Fruit fly (Drosophila melanogaster) whole organism, embryonic: ENCODE results near the gene Moca-cyp.

Experiments used
- Ada2b ChIP-seq: fragments of 200-800 bp; sonication (Bioruptor generic); IDR thresholded peaks from 2 replicates; pipeline ENCODE4 v1.3.6; 2022; ENCODE audit warnings: missing biosample characterization, missing genetic modification characterization
- Aef1 ChIP-seq: fragments of 200-800 bp; sonication (Bioruptor generic); IDR thresholded peaks from 3 replicates; pipeline ENCODE4 v1.3.6; 2022; ENCODE audit warnings: missing biosample characterization, missing genetic modification characterization
- Atf-2 ChIP-seq: fragments of 200-800 bp; sonication (Bioruptor generic); optimal IDR thresholded peaks from 2 replicates; lab custom pipeline; 2016; ENCODE audit warnings: missing biosample characterization, missing genetic modification characterization
- Bteb2 ChIP-seq: fragments of 200-800 bp; sonication (Bioruptor generic); optimal IDR thresholded peaks from 2 replicates; lab custom pipeline; 2016; ENCODE audit warnings: missing biosample characterization, missing genetic modification characterization
- CG10565 ChIP-seq: fragments of 200-800 bp; sonication (Bioruptor generic); optimal IDR thresholded peaks from 3 replicates; lab custom pipeline; 2016; ENCODE audit warnings: missing biosample characterization, mild to moderate bottlenecking, missing genetic modification characterization
- CG12236 ChIP-seq: fragments of 200-800 bp; sonication (Bioruptor generic); optimal IDR thresholded peaks from 2 replicates; lab custom pipeline; 2016; ENCODE audit warnings: missing biosample characterization, missing genetic modification characterization
- CG13287 ChIP-seq: fragments of 200-800 bp; sonication (Bioruptor generic); IDR thresholded peaks from 2 replicates; pipeline ENCODE4 v1.3.6; 2022; ENCODE audit warnings: missing biosample characterization, missing genetic modification characterization; ENCODE audit not compliant: partially characterized antibody
- CG15073 ChIP-seq: fragments of 200-800 bp; sonication (Bioruptor generic); optimal IDR thresholded peaks from 2 replicates; lab custom pipeline; 2016; ENCODE audit warnings: missing biosample characterization, missing genetic modification characterization
- CG16779 ChIP-seq: fragments of 200-800 bp; sonication (Bioruptor generic); IDR thresholded peaks from 2 replicates; pipeline ENCODE4 v1.3.6; 2022; ENCODE audit warnings: missing biosample characterization, missing genetic modification characterization
- CG17361 ChIP-seq: fragments of 200-800 bp; sonication (Bioruptor generic); IDR thresholded peaks from 3 replicates; pipeline ENCODE4 v1.3.6; 2022; ENCODE audit warnings: missing biosample characterization, missing genetic modification characterization
- CG18476 ChIP-seq: fragments of 200-800 bp; sonication (Bioruptor generic); optimal IDR thresholded peaks from 2 replicates; lab custom pipeline; 2016; ENCODE audit warnings: missing biosample characterization, mild to moderate bottlenecking, missing genetic modification characterization
- CG30020 ChIP-seq: fragments of 200-800 bp; optimal IDR thresholded peaks from 2 replicates; lab custom pipeline; 2019; ENCODE audit warnings: missing biosample characterization, mild to moderate bottlenecking, missing genetic modification characterization, moderate library complexity
- CG30431 ChIP-seq: fragments of 200-800 bp; sonication (Bioruptor generic); optimal IDR thresholded peaks from 2 replicates; lab custom pipeline; 2017; ENCODE audit warnings: missing biosample characterization, missing genetic modification characterization
- CG43689 ChIP-seq: fragments of 200-800 bp; sonication (Bioruptor generic); IDR thresholded peaks from 2 replicates; pipeline ENCODE4 v1.3.6; 2022; ENCODE audit warnings: missing biosample characterization, missing genetic modification characterization
- CG4617 ChIP-seq: fragments of 200-800 bp; sonication (Bioruptor generic); optimal IDR thresholded peaks from 3 replicates; lab custom pipeline; 2016; ENCODE audit warnings: missing biosample characterization, missing genetic modification characterization, borderline replicate concordance
- CG4820 ChIP-seq: fragments of 200-800 bp; sonication (Bioruptor generic); optimal IDR thresholded peaks from 3 replicates; lab custom pipeline; 2016; ENCODE audit warnings: missing biosample characterization, missing genetic modification characterization
- CG6175 ChIP-seq: fragments of 200-800 bp; sonication (Bioruptor generic); IDR thresholded peaks from 3 replicates; pipeline ENCODE4 v1.3.6; 2022; ENCODE audit warnings: missing biosample characterization, missing genetic modification characterization
- CG6254 ChIP-seq: fragments of 200-800 bp; sonication (Bioruptor generic); optimal IDR thresholded peaks from 3 replicates; lab custom pipeline; 2017; ENCODE audit warnings: mild to moderate bottlenecking, missing biosample characterization, missing genetic modification reagents, missing genetic modification characterization
- CG6689 ChIP-seq: fragments of 200-800 bp; sonication (Bioruptor generic); IDR thresholded peaks from 2 replicates; pipeline ENCODE4 v1.3.6; 2022; ENCODE audit warnings: missing biosample characterization, missing genetic modification characterization
- CG7839 ChIP-seq: fragments of 200-800 bp; sonication (Bioruptor generic); optimal IDR thresholded peaks from 3 replicates; lab custom pipeline; 2018; ENCODE audit warnings: missing biosample characterization, mild to moderate bottlenecking, missing genetic modification characterization, moderate library complexity
- CG8089 ChIP-seq: fragments of 200-800 bp; sonication (Bioruptor generic); optimal IDR thresholded peaks from 3 replicates; lab custom pipeline; 2016; ENCODE audit warnings: missing biosample characterization, missing genetic modification characterization
- CG8765 ChIP-seq: fragments of 200-800 bp; sonication (Bioruptor generic); IDR thresholded peaks from 2 replicates; pipeline ENCODE4 v1.3.6; 2022; ENCODE audit warnings: missing biosample characterization, missing genetic modification characterization
- CG9609 ChIP-seq: fragments of 200-800 bp; sonication (Bioruptor generic); optimal IDR thresholded peaks from 3 replicates; lab custom pipeline; 2016; ENCODE audit warnings: missing biosample characterization, missing genetic modification characterization
- Deaf1 ChIP-seq: fragments of 200-800 bp; optimal IDR thresholded peaks from 3 replicates; lab custom pipeline; 2019; ENCODE audit warnings: missing biosample characterization, mild to moderate bottlenecking, missing genetic modification characterization, moderate library complexity
- Dfd ChIP-seq, 2 experiments: fragments of >200 bp; optimal IDR thresholded peaks; 2 replicates each; lab custom pipeline; 2017; ENCODE audit warnings: missing biosample characterization in 2 of 2, missing genetic modification characterization in 2 of 2
- Dip3 ChIP-seq: fragments of 200-800 bp; sonication (Bioruptor generic); optimal IDR thresholded peaks from 3 replicates; lab custom pipeline; 2016; ENCODE audit warnings: missing biosample characterization, missing genetic modification characterization
- Elba2 ChIP-seq: fragments of 200-800 bp; sonication (Bioruptor generic); optimal IDR thresholded peaks from 3 replicates; lab custom pipeline; 2016; ENCODE audit warnings: missing biosample characterization, missing genetic modification characterization
- H2.0 ChIP-seq: fragments of 200-800 bp; sonication (Bioruptor generic); IDR thresholded peaks from 2 replicates; pipeline ENCODE4 v1.3.6; 2022; ENCODE audit warnings: missing biosample characterization, missing genetic modification characterization
- Lim3 ChIP-seq: fragments of 200-800 bp; sonication (Bioruptor generic); IDR thresholded peaks from 2 replicates; pipeline ENCODE4 v1.3.6; 2022; ENCODE audit warnings: missing biosample characterization, missing genetic modification characterization
- Nf-YC ChIP-seq: fragments of 200-800 bp; optimal IDR thresholded peaks from 3 replicates; lab custom pipeline; 2019; ENCODE audit warnings: missing biosample characterization, mild to moderate bottlenecking, missing genetic modification characterization, moderate library complexity
- ab ChIP-seq: fragments of 200-800 bp; sonication (Bioruptor generic); optimal IDR thresholded peaks from 2 replicates; lab custom pipeline; 2016; ENCODE audit warnings: missing biosample characterization, missing genetic modification characterization
- bbx ChIP-seq: fragments of 200-800 bp; sonication (Bioruptor generic); IDR thresholded peaks from 2 replicates; pipeline ENCODE4 v1.3.6; 2022; ENCODE audit warnings: missing biosample characterization, missing genetic modification characterization; ENCODE audit not compliant: partially characterized antibody
- bowl ChIP-seq: fragments of 200-800 bp; sonication (Bioruptor generic); IDR thresholded peaks from 2 replicates; pipeline ENCODE4 v1.3.6; 2022; ENCODE audit warnings: missing biosample characterization, missing genetic modification characterization
- cad ChIP-seq: fragments of >200 bp; optimal IDR thresholded peaks from 2 replicates; lab custom pipeline; 2017; ENCODE audit warnings: missing biosample characterization, missing genetic modification characterization
- dmrt99B ChIP-seq: fragments of 200-800 bp; sonication (Bioruptor generic); optimal IDR thresholded peaks from 2 replicates; lab custom pipeline; 2018; ENCODE audit warnings: missing biosample characterization, mild to moderate bottlenecking, missing genetic modification characterization, moderate library complexity
- emc ChIP-seq: fragments of 200-800 bp; sonication (Bioruptor generic); optimal IDR thresholded peaks from 2 replicates; lab custom pipeline; 2016; ENCODE audit warnings: missing biosample characterization, missing genetic modification characterization
- eyg ChIP-seq: fragments of 200-800 bp; sonication (Bioruptor generic); optimal IDR thresholded peaks from 3 replicates; lab custom pipeline; 2016; ENCODE audit warnings: missing biosample characterization, missing genetic modification characterization
- h ChIP-seq: fragments of >200 bp; optimal IDR thresholded peaks from 2 replicates; lab custom pipeline; 2017
- hb ChIP-seq: fragments of 200-800 bp; sonication (Bioruptor generic); IDR thresholded peaks from 3 replicates; pipeline ENCODE4 v1.3.6; 2022; ENCODE audit warnings: missing biosample characterization, missing genetic modification characterization; ENCODE audit not compliant: partially characterized antibody
- ken ChIP-seq: fragments of 200-800 bp; sonication (Bioruptor generic); IDR thresholded peaks from 3 replicates; pipeline ENCODE4 v1.3.6; 2022; ENCODE audit warnings: missing biosample characterization, missing genetic modification characterization
- pb ChIP-seq: fragments of 200-800 bp; sonication (Bioruptor generic); optimal IDR thresholded peaks from 3 replicates; lab custom pipeline; 2016; ENCODE audit warnings: missing biosample characterization, missing genetic modification characterization
- phol ChIP-seq: fragments of 200-800 bp; sonication (Bioruptor generic); optimal IDR thresholded peaks from 3 replicates; lab custom pipeline; 2018; ENCODE audit warnings: missing biosample characterization, mild to moderate bottlenecking, missing genetic modification characterization, moderate library complexity
- run ChIP-seq: fragments of 200-800 bp; sonication (Bioruptor generic); optimal IDR thresholded peaks from 3 replicates; lab custom pipeline; 2018; ENCODE audit warnings: missing biosample characterization, mild to moderate bottlenecking, missing genetic modification characterization
- shn ChIP-seq: fragments of 200-800 bp; sonication (Bioruptor generic); optimal IDR thresholded peaks from 3 replicates; lab custom pipeline; 2016; ENCODE audit warnings: missing biosample characterization, missing genetic modification characterization
- sim ChIP-seq: fragments of 200-800 bp; sonication (Bioruptor generic); IDR thresholded peaks from 2 replicates; pipeline ENCODE4 v1.3.6; 2022; ENCODE audit warnings: missing biosample characterization, missing genetic modification characterization
- sisA ChIP-seq: fragments of 200-800 bp; sonication (Bioruptor generic); IDR thresholded peaks from 2 replicates; pipeline ENCODE4 v1.3.6; 2022; ENCODE audit warnings: missing biosample characterization, missing genetic modification characterization
- slbo ChIP-seq: fragments of 200-800 bp; sonication (Bioruptor generic); IDR thresholded peaks from 2 replicates; pipeline ENCODE4 v1.3.6; 2022; ENCODE audit warnings: missing biosample characterization, missing genetic modification characterization
- sob ChIP-seq: fragments of 200-800 bp; sonication (Bioruptor generic); IDR thresholded peaks from 2 replicates; pipeline ENCODE4 v1.3.6; 2022; ENCODE audit warnings: missing biosample characterization, missing genetic modification characterization
- tap ChIP-seq: fragments of 200-800 bp; optimal IDR thresholded peaks from 3 replicates; lab custom pipeline; 2019; ENCODE audit warnings: missing biosample characterization, mild to moderate bottlenecking, missing genetic modification characterization, moderate library complexity
- vnd ChIP-seq: fragments of 200-800 bp; sonication (Bioruptor generic); IDR thresholded peaks from 3 replicates; pipeline ENCODE4 v1.3.6; 2022; ENCODE audit warnings: missing biosample characterization, missing genetic modification characterization; ENCODE audit not compliant: partially characterized antibody
- wor ChIP-seq: fragments of 200-800 bp; sonication (Bioruptor generic); IDR thresholded peaks from 2 replicates; pipeline ENCODE4 v1.3.6; 2022; ENCODE audit warnings: missing biosample characterization, missing genetic modification characterization

Moca-cyp gene

dm6 chr3R:28328780-28329546 is 11.2 kb upstream of the Moca-cyp start (continued):
- TF ChIP-seq CG6175 (GFP tag; lab: Robert Waterston, UW) (peak; percentile 42; the same call in 2 of the 3 replicates), run (tag; lab: Kevin White, UChicago) (no peak), ab (peak; percentile 37), CG17361 (peak; percentile 49), dmrt99B (tag; lab: Kevin White, UChicago) (peak; percentile 34), sisA (GFP tag; lab: Robert Waterston, UW) (peak; percentile 57), CG10565 (GFP tag; lab: Kevin White, UChicago) (peak; percentile 28), eyg (GFP tag; lab: Kevin White, UChicago) (peak; percentile 74), h (lab: Kevin White, UChicago) (no peak), Aef1 (GFP tag; lab: Robert Waterston, UW) (peak; percentile 66), tap (tag; lab: Kevin White, UChicago) (peak; percentile 14), bbx (no peak), CG7839 (tag; lab: Kevin White, UChicago) (peak; percentile 64), CG6254 (GFP tag; lab: Kevin White, UChicago) (peak; percentile 17), CG30431 (GFP tag; lab: Kevin White, UChicago) (peak; percentile 15), CG18476 (peak; percentile 62), slbo (GFP tag; lab: Robert Waterston, UW) (peak; percentile 89), CG12236 (GFP tag; lab: Kevin White, UChicago) (peak; percentile 81), Atf-2 (peak; percentile 60), sob (GFP tag; lab: Robert Waterston, UW) (peak; percentile 69), Bteb2 (GFP tag; lab: Kevin White, UChicago) (peak; percentile 68), CG30020 (tag; lab: Kevin White, UChicago) (no peak), vnd (GFP tag; lab: Robert Waterston, UW) (no peak), CG8089 (GFP tag; lab: Kevin White, UChicago) (peak; percentile 74), CG4820 (peak; percentile 58), CG15073 (GFP tag; lab: Kevin White, UChicago) (peak; percentile 32), ken (GFP tag; lab: Robert Waterston, UW) (peak; percentile 70), Dfd (GFP tag; optimal IDR thresholded peaks at IDR 0.05; lab: Kevin White, UChicago) (no peak), CG43689 (GFP tag; lab: Robert Waterston, UW) (0 out of 2 replicates have a peak, but pooled peaks have one; percentile 28), shn (GFP tag; lab: Kevin White, UChicago) (peak; percentile 50), cad (GFP tag; lab: Kevin White, UChicago) (no peak), pb (GFP tag; lab: Kevin White, UChicago) (no peak), CG4617 (GFP tag; lab: Kevin White, UChicago) (no peak), H2.0 (GFP tag; lab: Robert Waterston, UW) (peak; percentile 55), hb (no peak), CG9609 (GFP tag; lab: Kevin White, UChicago) (peak; percentile 45), CG16779 (GFP tag; lab: Robert Waterston, UW) (peak; percentile 83), wor (GFP tag; lab: Robert Waterston, UW) (0 out of 2 replicates have a peak, but pooled peaks have one; percentile 42), CG13287 (GFP tag; lab: Robert Waterston, UW) (no peak), CG8765 (GFP tag; lab: Robert Waterston, UW) (no peak; the same call in 1 of the 2 replicates), Ada2b (GFP tag; lab: Robert Waterston, UW) (peak; percentile 65), Deaf1 (tag; lab: Kevin White, UChicago) (peak; percentile 27), Elba2 (no peak), Lim3 (no peak), emc (no peak), bowl (GFP tag; lab: Robert Waterston, UW) (peak; percentile 32; the same call in 1 of the 2 replicates), Dip3 (GFP tag; lab: Kevin White, UChicago) (peak; percentile 79), Nf-YC (peak; percentile 44), phol (tag; lab: Kevin White, UChicago) (peak; percentile 17), CG6689 (GFP tag; lab: Robert Waterston, UW) (peak; percentile 54), sim (peak; percentile 78)
